Fruit fly (Drosophila melanogaster) whole organism, pupa: ENCODE results near the gene Rfk.

Experiments used
- CG13204 ChIP-seq: fragments of 200-800 bp; sonication (Bioruptor generic); optimal IDR thresholded peaks from 2 replicates; lab custom pipeline; 2018; ENCODE audit warnings: missing biosample characterization, mild to moderate bottlenecking, missing genetic modification characterization, moderate library complexity
- CG14655 ChIP-seq: fragments of 200-800 bp; sonication (Bioruptor generic); optimal IDR thresholded peaks from 3 replicates; lab custom pipeline; 2017; ENCODE audit warnings: mild to moderate bottlenecking, missing biosample characterization, missing genetic modification reagents, missing genetic modification characterization
- CG15710 ChIP-seq: fragments of 200-800 bp; sonication (Bioruptor generic); optimal IDR thresholded peaks from 2 replicates; lab custom pipeline; 2018; ENCODE audit warnings: missing biosample characterization, mild to moderate bottlenecking, missing genetic modification characterization, moderate library complexity
- CG32121 ChIP-seq: fragments of 200-800 bp; sonication (Bioruptor generic); IDR thresholded peaks from 2 replicates; pipeline ENCODE4 v1.3.6; 2022; ENCODE audit warnings: missing biosample characterization, missing genetic modification characterization
- CG34367 ChIP-seq: fragments of 200-800 bp; sonication (Bioruptor generic); optimal IDR thresholded peaks from 2 replicates; lab custom pipeline; 2018; ENCODE audit warnings: missing biosample characterization, mild to moderate bottlenecking, missing genetic modification characterization
- CG4496 ChIP-seq: fragments of 200-800 bp; sonication (Bioruptor generic); IDR thresholded peaks from 3 replicates; pipeline ENCODE4 v1.3.6; 2022; ENCODE audit warnings: missing biosample characterization, missing genetic modification characterization
- CG8159 ChIP-seq: fragments of 200-800 bp; sonication (Bioruptor generic); optimal IDR thresholded peaks from 3 replicates; lab custom pipeline; 2018; ENCODE audit warnings: missing biosample characterization, mild to moderate bottlenecking, missing genetic modification characterization, moderate library complexity
- CG8301 ChIP-seq: fragments of 200-800 bp; sonication (Bioruptor generic); optimal IDR thresholded peaks from 2 replicates; lab custom pipeline; 2018; ENCODE audit warnings: missing biosample characterization, mild to moderate bottlenecking, missing genetic modification characterization
- CG9948 ChIP-seq: fragments of 200-800 bp; sonication (Bioruptor generic); optimal IDR thresholded peaks from 2 replicates; lab custom pipeline; 2018; ENCODE audit warnings: missing biosample characterization, mild to moderate bottlenecking, missing genetic modification characterization, moderate library complexity
- D1 ChIP-seq: fragments of 200-800 bp; sonication (Bioruptor generic); optimal IDR thresholded peaks from 2 replicates; lab custom pipeline; 2018; ENCODE audit warnings: missing biosample characterization, mild to moderate bottlenecking, missing genetic modification characterization, moderate library complexity
- EcR ChIP-seq: fragments of 200-800 bp; sonication (Bioruptor generic); optimal IDR thresholded peaks from 3 replicates; lab custom pipeline; 2019; ENCODE audit warnings: missing biosample characterization, missing genetic modification characterization, mild to moderate bottlenecking, moderate library complexity, missing genetic modification reagents
- Ets98B ChIP-seq: fragments of 200-800 bp; sonication (Bioruptor generic); IDR thresholded peaks from 2 replicates; pipeline ENCODE4 v1.3.6; 2022; ENCODE audit warnings: missing biosample characterization, missing genetic modification characterization
- Snoo ChIP-seq: fragments of 200-800 bp; sonication (Bioruptor generic); optimal IDR thresholded peaks from 3 replicates; lab custom pipeline; 2017; ENCODE audit warnings: missing biosample characterization, mild to moderate bottlenecking, missing genetic modification characterization, inconsistent platforms
- fd96Ca ChIP-seq: fragments of 200-800 bp; sonication (Bioruptor generic); IDR thresholded peaks from 3 replicates; pipeline ENCODE4 v1.3.6; 2022; ENCODE audit warnings: missing biosample characterization, missing genetic modification characterization

dm6 chr3R:7899277-7899676 lies 13.8 kb downstream of the Rfk start:
- TF ChIP-seq CG8159 (tag; lab: Kevin White, UChicago), result no peak
- no peak for TF ChIP-seq CG14655 (GFP tag; lab: Kevin White, UChicago)
- TF ChIP-seq Snoo (tag; lab: Kevin White, UChicago), result no peak
- TF ChIP-seq CG4496, result no peak
- TF ChIP-seq CG8301 (tag; lab: Kevin White, UChicago), result no peak
- no peak for TF ChIP-seq EcR (GFP tag; lab: Kevin White, UChicago)
- no peak for TF ChIP-seq D1 (tag; lab: Kevin White, UChicago)
- TF ChIP-seq CG15710 (tag; lab: Kevin White, UChicago), result no peak
- no peak for TF ChIP-seq CG9948 (tag; lab: Kevin White, UChicago)
- TF ChIP-seq fd96Ca (GFP tag; lab: Robert Waterston, UW), result no peak
- no peak for TF ChIP-seq Ets98B (GFP tag; lab: Robert Waterston, UW)
- no peak for TF ChIP-seq CG32121 (GFP tag; lab: Robert Waterston, UW)
- no peak for TF ChIP-seq CG34367 (tag; lab: Kevin White, UChicago)
- TF ChIP-seq CG13204 (GFP tag; lab: Kevin White, UChicago), result no peak
